Worm (Caenorhabditis elegans) whole organism, young adult: ENCODE measurements around the gene chl-1.

Source experiments
- F52B5.7 ChIP-seq: sonication (generic microtip); optimal IDR thresholded peaks from 2 replicates; lab custom pipeline; 2016; ENCODE audit warnings: mild to moderate bottlenecking, missing genetic modification characterization, missing compliant biosample characterization
- T07F8.4 ChIP-seq: sonication (generic microtip); optimal IDR thresholded peaks from 2 replicates; lab custom pipeline; 2016; ENCODE audit warnings: mild to moderate bottlenecking, missing genetic modification characterization, moderate library complexity, missing compliant biosample characterization
- athp-1 ChIP-seq: sonication (generic microtip); optimal IDR thresholded peaks from 2 replicates; lab custom pipeline; 2017; ENCODE audit warnings: mild to moderate bottlenecking, missing genetic modification characterization, missing compliant biosample characterization
- efl-1 ChIP-seq: fragments of 150-350 bp; optimal IDR thresholded peaks from 2 replicates; lab custom pipeline; 2014; ENCODE audit warnings: missing biosample characterization, missing genetic modification reagents, missing genetic modification characterization
- unc-62 ChIP-seq: fragments of 150-350 bp; optimal IDR thresholded peaks from 2 replicates; lab custom pipeline; 2014; ENCODE audit warnings: missing biosample characterization, missing genetic modification reagents, missing genetic modification characterization
- xnd-1 ChIP-seq: sonication (generic microtip); optimal IDR thresholded peaks from 2 replicates; lab custom pipeline; 2016; ENCODE audit warnings: missing genotype, missing genetic modification reagents, missing genetic modification characterization, missing compliant biosample characterization

DNA sequence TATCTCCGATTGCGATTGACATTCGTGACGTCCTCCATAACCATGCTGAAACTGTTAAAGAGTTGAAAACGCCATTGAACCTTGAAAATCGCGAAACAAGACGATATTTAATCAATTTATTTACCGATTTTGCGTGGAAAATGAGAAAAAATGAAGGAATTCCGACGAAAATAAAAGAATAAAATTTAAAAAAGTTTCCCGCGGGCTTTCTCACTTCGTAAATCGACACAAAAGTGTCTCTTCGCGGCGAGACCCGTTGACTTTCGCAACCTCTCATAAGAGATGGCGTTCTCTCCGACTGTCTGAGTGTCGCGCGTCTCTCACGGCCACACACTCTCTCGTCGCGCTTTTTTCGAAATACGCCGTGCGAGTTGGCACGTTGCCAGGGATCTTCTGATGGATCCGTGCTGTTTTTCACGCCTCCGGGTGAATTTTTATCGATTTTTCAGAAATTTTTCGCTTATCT is 2.2 kb upstream of the chl-1 start, which contains the start of gene hat-1:
- TF ChIP-seq T07F8.4 (tag; lab: Kevin White, UChicago) (no peak), unc-62 (GFP tag; lab: Kevin White, UChicago) (no peak), xnd-1 (peak; percentile 82), F52B5.7 (no peak), athp-1 (peak; percentile 97), efl-1 (GFP tag; lab: Kevin White, UChicago) (peak; percentile 81)
